Worm (Caenorhabditis elegans) whole organism, L4 larva: ENCODE measurements around the gene ani-2.
A peak's percentile ranks its signal among the peaks of the same experiment; 100 is the strongest.

Experiments
- arid-1 ChIP-seq: fragments of 200-800 bp; sonication (Bioruptor generic); conservative IDR thresholded peaks from 2 replicates; pipeline ENCODE4 v1.3.6; 2022; ENCODE audit warnings: missing genetic modification reagents, missing genetic modification characterization, missing compliant biosample characterization
- fos-1 ChIP-seq: fragments of 150-350 bp; optimal IDR thresholded peaks from 2 replicates; lab custom pipeline; 2014; ENCODE audit warnings: missing biosample characterization, missing genetic modification characterization
- hlh-30 ChIP-seq: sonication (generic microtip); optimal IDR thresholded peaks from 2 replicates; lab custom pipeline; 2017; ENCODE audit warnings: antibody characterized with exemption, mild to moderate bottlenecking, missing genetic modification characterization, missing compliant biosample characterization; ENCODE audit not compliant: insufficient read depth
- lsy-2 ChIP-seq, 2 experiments: fragments of 150-350 bp in 1 of 2; sonication (generic microtip) in 1 of 2; optimal IDR thresholded peaks; 2 replicates each; lab custom pipeline; 2014 to 2017; ENCODE audit warnings: missing biosample characterization in 2 of 2, missing genetic modification characterization in 2 of 2
- mep-1 ChIP-seq: fragments of 150-350 bp; sonication (generic microtip); optimal IDR thresholded peaks from 3 replicates; lab custom pipeline; 2014; ENCODE audit warnings: missing biosample characterization, missing genetic modification characterization
- nhr-41 ChIP-seq: fragments of 200-800 bp; sonication (Bioruptor generic); IDR thresholded peaks from 2 replicates; pipeline ENCODE4 v1.3.6; 2022; ENCODE audit warnings: missing genetic modification reagents, missing genetic modification characterization, missing compliant biosample characterization
- nhr-76 ChIP-seq: fragments of 150-350 bp; optimal IDR thresholded peaks from 2 replicates; lab custom pipeline; 2014; ENCODE audit warnings: missing biosample characterization, missing genetic modification characterization
- nhr-77 ChIP-seq: fragments of 150-350 bp; optimal IDR thresholded peaks from 2 replicates; lab custom pipeline; 2014; ENCODE audit warnings: missing biosample characterization, missing genetic modification characterization
- unc-39 ChIP-seq: sonication (generic microtip); optimal IDR thresholded peaks from 2 replicates; lab custom pipeline; 2017; ENCODE audit warnings: missing biosample characterization, missing genetic modification characterization
- unc-62 ChIP-seq, 3 experiments: fragments of 150-350 bp in 1 of 3; sonication (generic microtip); optimal IDR thresholded peaks in 2 of 3; peaks in 1 of 3; 1 replicate in 1 of 3; 2 replicates in 2 of 3; lab custom pipeline; 2014 to 2017; ENCODE audit warnings: missing biosample characterization in 3 of 3, missing genetic modification characterization in 3 of 3, missing genetic modification reagents in 3 of 3, missing genotype in 1 of 3
- zag-1 ChIP-seq: fragments of 150-350 bp; optimal IDR thresholded peaks from 2 replicates; lab custom pipeline; 2014; ENCODE audit warnings: missing biosample characterization, missing genetic modification characterization

- peak; percentile 63 for TF ChIP-seq hlh-30 (tag; lab: Kevin White, UChicago)
- TF ChIP-seq lsy-2 (tag; optimal IDR thresholded peaks at IDR 0.05; lab: Kevin White, UChicago), result no peak
- no peak for TF ChIP-seq unc-62 (GFP tag; optimal IDR thresholded peaks at IDR 0.05 in 1 of 2; lab: Kevin White, UChicago)
- TF ChIP-seq unc-62 (tag; optimal IDR thresholded peaks at IDR 0.05; lab: Kevin White, UChicago), result no peak
- no peak for TF ChIP-seq unc-39 (tag; lab: Kevin White, UChicago)
- no peak for TF ChIP-seq nhr-41 (GFP tag; lab: Robert Waterston, UW)
- no peak for TF ChIP-seq nhr-77
- TF ChIP-seq nhr-76 (tag; lab: Kevin White, UChicago), result no peak
- no peak for TF ChIP-seq mep-1 (tag; lab: Kevin White, UChicago)
- TF ChIP-seq zag-1 (tag; lab: Kevin White, UChicago), result no peak
- no peak for TF ChIP-seq arid-1
- TF ChIP-seq fos-1 (tag; lab: Kevin White, UChicago), result no peak
Measured at ce11 chrII:6341076-6341475, 24.1 kb downstream of the ani-2 start.
